Fruit fly (Drosophila melanogaster) whole organism, embryonic: ENCODE data around the gene CG42716.
A peak's percentile ranks its signal among the peaks of the same experiment; 100 is the strongest.

Source experiments
- Awh ChIP-seq: fragments of 200-800 bp; sonication (Bioruptor generic); IDR thresholded peaks from 2 replicates; pipeline ENCODE4, ENCODE4 v1.3.6; 2022; ENCODE audit warnings: missing biosample characterization, missing genetic modification characterization
- BtbVII ChIP-seq: fragments of 200-800 bp; sonication (Bioruptor generic); optimal IDR thresholded peaks from 3 replicates; lab custom pipeline; 2017; ENCODE audit warnings: missing biosample characterization, mild to moderate bottlenecking, missing genetic modification characterization
- C15 ChIP-seq: fragments of 200-800 bp; sonication (Bioruptor generic); IDR thresholded peaks from 3 replicates; pipeline ENCODE4 v1.3.6; 2022; ENCODE audit warnings: missing biosample characterization, missing genetic modification characterization
- CG10321 ChIP-seq: fragments of 200-800 bp; sonication (Bioruptor generic); IDR thresholded peaks from 2 replicates; pipeline ENCODE4 v1.3.6; 2022; ENCODE audit warnings: missing biosample characterization, missing genetic modification characterization
- CG10565 ChIP-seq: fragments of 200-800 bp; sonication (Bioruptor generic); optimal IDR thresholded peaks from 3 replicates; lab custom pipeline; 2016; ENCODE audit warnings: missing biosample characterization, mild to moderate bottlenecking, missing genetic modification characterization
- CG11093 ChIP-seq: fragments of 200-800 bp; sonication (Bioruptor generic); IDR thresholded peaks from 3 replicates; pipeline ENCODE4 v1.3.6; 2022; ENCODE audit warnings: missing biosample characterization, missing genetic modification characterization
- CG11696 ChIP-seq: fragments of 200-800 bp; sonication (Bioruptor generic); IDR thresholded peaks from 2 replicates; pipeline ENCODE4 v1.3.6; 2022; ENCODE audit warnings: missing biosample characterization, missing genetic modification characterization
- CG12219 ChIP-seq: fragments of 200-800 bp; sonication (Bioruptor generic); optimal IDR thresholded peaks from 3 replicates; lab custom pipeline; 2018; ENCODE audit warnings: missing biosample characterization, mild to moderate bottlenecking, missing genetic modification characterization
- CG13123 ChIP-seq: fragments of 200-800 bp; sonication (Bioruptor generic); optimal IDR thresholded peaks from 2 replicates; lab custom pipeline; 2016; ENCODE audit warnings: missing biosample characterization, missing genetic modification characterization
- CG14441 ChIP-seq: fragments of 200-800 bp; sonication (Bioruptor generic); IDR thresholded peaks from 2 replicates; pipeline ENCODE4 v1.3.6; 2022; ENCODE audit warnings: missing biosample characterization, missing genetic modification characterization
- CG16815 ChIP-seq: fragments of 200-800 bp; sonication (Bioruptor generic); optimal IDR thresholded peaks from 3 replicates; lab custom pipeline; 2017; ENCODE audit warnings: missing biosample characterization, mild to moderate bottlenecking, missing genetic modification characterization
- CG17912 ChIP-seq: fragments of 200-800 bp; sonication (Bioruptor generic); optimal IDR thresholded peaks from 2 replicates; lab custom pipeline; 2018; ENCODE audit warnings: missing biosample characterization, mild to moderate bottlenecking, missing genetic modification characterization
- CG34422 ChIP-seq: fragments of 200-800 bp; sonication (Bioruptor generic); IDR thresholded peaks from 3 replicates; pipeline ENCODE4 v1.3.6; 2022; ENCODE audit warnings: missing biosample characterization, missing genetic modification characterization
- CG4282 ChIP-seq: fragments of 200-800 bp; sonication (Bioruptor generic); optimal IDR thresholded peaks from 2 replicates; lab custom pipeline; 2016; ENCODE audit warnings: missing biosample characterization, missing genetic modification characterization
- CG5180 ChIP-seq: fragments of 200-800 bp; sonication (Bioruptor generic); optimal IDR thresholded peaks from 3 replicates; lab custom pipeline; 2017; ENCODE audit warnings: missing biosample characterization, missing genetic modification characterization, mild to moderate bottlenecking, moderate library complexity, missing genetic modification reagents
- CG6683 ChIP-seq: fragments of 200-800 bp; sonication (Bioruptor generic); optimal IDR thresholded peaks from 2 replicates; lab custom pipeline; 2017; ENCODE audit warnings: missing biosample characterization, mild to moderate bottlenecking, missing genetic modification characterization, missing genetic modification reagents
- CG6854 ChIP-seq: fragments of 200-800 bp; sonication (Bioruptor generic); optimal IDR thresholded peaks from 3 replicates; lab custom pipeline; 2017; ENCODE audit warnings: missing biosample characterization, mild to moderate bottlenecking, missing genetic modification characterization
- CG7928 ChIP-seq: fragments of 200-800 bp; sonication (Bioruptor generic); optimal IDR thresholded peaks from 2 replicates; lab custom pipeline; 2017; ENCODE audit warnings: missing biosample characterization, mild to moderate bottlenecking, missing genetic modification characterization
- CG9727 ChIP-seq: fragments of 200-800 bp; sonication (Bioruptor generic); optimal IDR thresholded peaks from 3 replicates; lab custom pipeline; 2017; ENCODE audit warnings: missing biosample characterization, mild to moderate bottlenecking, missing genetic modification characterization
- CHES-1-like ChIP-seq: fragments of 200-800 bp; sonication (Bioruptor generic); optimal IDR thresholded peaks from 2 replicates; lab custom pipeline; 2016; ENCODE audit warnings: missing biosample characterization, missing genetic modification characterization
- D19A ChIP-seq: fragments of 200-800 bp; optimal IDR thresholded peaks from 3 replicates; lab custom pipeline; 2019; ENCODE audit warnings: missing biosample characterization, mild to moderate bottlenecking, missing genetic modification characterization, moderate library complexity
- D19B ChIP-seq: fragments of 200-800 bp; sonication (Bioruptor generic); optimal IDR thresholded peaks from 2 replicates; lab custom pipeline; 2017; ENCODE audit warnings: missing biosample characterization, mild to moderate bottlenecking, missing genetic modification characterization
- Dll ChIP-seq: fragments of 200-800 bp; sonication (Bioruptor generic); IDR thresholded peaks from 4 replicates; pipeline ENCODE4 v1.3.6; 2022; ENCODE audit warnings: missing biosample characterization, missing genetic modification characterization; ENCODE audit not compliant: partially characterized antibody
- Dp ChIP-seq: fragments of 200-800 bp; sonication (Bioruptor generic); optimal IDR thresholded peaks from 2 replicates; lab custom pipeline; 2018; ENCODE audit warnings: missing biosample characterization, mild to moderate bottlenecking, missing genetic modification characterization, moderate library complexity
- Fer1 ChIP-seq: fragments of 200-800 bp; sonication (Bioruptor generic); optimal IDR thresholded peaks from 2 replicates; lab custom pipeline; 2017; ENCODE audit warnings: missing biosample characterization, mild to moderate bottlenecking, missing genetic modification characterization
- Gug ChIP-seq: fragments of 200-800 bp; sonication (Bioruptor generic); IDR thresholded peaks from 4 replicates; pipeline ENCODE4 v1.3.6; 2022; ENCODE audit warnings: missing biosample characterization, missing genetic modification characterization
- Hr78 ChIP-seq, 2 experiments: fragments of 200-800 bp in 1 of 2; fragments of >200 bp in 1 of 2; sonication (Bioruptor generic) in 1 of 2; optimal IDR thresholded peaks; 2 replicates each; lab custom pipeline; 2017 to 2019; ENCODE audit warnings: missing biosample characterization in 2 of 2, missing genetic modification characterization in 2 of 2, mild to moderate bottlenecking in 1 of 2, moderate library complexity in 1 of 2
- Mrtf ChIP-seq: fragments of 200-800 bp; sonication (Bioruptor generic); IDR thresholded peaks from 3 replicates; pipeline ENCODE4 v1.3.6; 2022; ENCODE audit warnings: missing biosample characterization, missing genetic modification characterization
- Neu2 ChIP-seq: fragments of 200-800 bp; sonication (Bioruptor generic); optimal IDR thresholded peaks from 3 replicates; lab custom pipeline; 2016; ENCODE audit warnings: missing biosample characterization, missing genetic modification characterization, borderline replicate concordance
- Nf-YB ChIP-seq: fragments of 200-800 bp; sonication (Bioruptor generic); optimal IDR thresholded peaks from 3 replicates; lab custom pipeline; 2019; ENCODE audit warnings: missing biosample characterization, mild to moderate bottlenecking, missing genetic modification characterization, moderate library complexity
- Sox100B ChIP-seq: fragments of 200-800 bp; sonication (Bioruptor generic); optimal IDR thresholded peaks from 3 replicates; lab custom pipeline; 2018; ENCODE audit warnings: missing biosample characterization, mild to moderate bottlenecking, missing genetic modification characterization
- Vsx1 ChIP-seq: fragments of 200-800 bp; sonication (Bioruptor generic); optimal IDR thresholded peaks from 2 replicates; lab custom pipeline; 2017; ENCODE audit warnings: missing biosample characterization, mild to moderate bottlenecking, missing genetic modification characterization, missing genetic modification reagents
- Xbp1 ChIP-seq: fragments of 200-800 bp; sonication (Bioruptor generic); optimal IDR thresholded peaks from 3 replicates; lab custom pipeline; 2016; ENCODE audit warnings: missing biosample characterization, mild to moderate bottlenecking, missing genetic modification characterization
- bcd ChIP-seq: fragments of 200-800 bp; sonication (Bioruptor generic); optimal IDR thresholded peaks from 2 replicates; lab custom pipeline; 2017; ENCODE audit warnings: missing biosample characterization, mild to moderate bottlenecking, missing genetic modification characterization
- dan ChIP-seq: fragments of 200-800 bp; sonication (Bioruptor generic); IDR thresholded peaks from 2 replicates; pipeline ENCODE4 v1.3.6; 2022; ENCODE audit warnings: missing biosample characterization, missing genetic modification characterization
- dmrt11E ChIP-seq: fragments of 200-800 bp; sonication (Bioruptor generic); optimal IDR thresholded peaks from 3 replicates; lab custom pipeline; 2018; ENCODE audit warnings: missing biosample characterization, mild to moderate bottlenecking, missing genetic modification characterization, moderate library complexity
- dpn ChIP-seq, 2 experiments: fragments of 200-800 bp; sonication (Bioruptor generic); optimal IDR thresholded peaks; 3 replicates each; lab custom pipeline; 2016; ENCODE audit warnings: missing biosample characterization in 2 of 2, missing genetic modification characterization in 2 of 2
- inv ChIP-seq: fragments of 200-800 bp; sonication (Bioruptor generic); IDR thresholded peaks from 2 replicates; pipeline ENCODE4 v1.3.6; 2022; ENCODE audit warnings: missing biosample characterization, missing genetic modification characterization; ENCODE audit not compliant: partially characterized antibody
- ken ChIP-seq: fragments of 200-800 bp; sonication (Bioruptor generic); IDR thresholded peaks from 3 replicates; pipeline ENCODE4 v1.3.6; 2022; ENCODE audit warnings: missing biosample characterization, missing genetic modification characterization
- lola ChIP-seq, 3 experiments: fragments of >200 bp in 2 of 3; fragments of 200-800 bp in 1 of 3; sonication (Bioruptor generic) in 1 of 3; optimal IDR thresholded peaks; 2 replicates each; lab custom pipeline; 2017 to 2019; ENCODE audit warnings: missing biosample characterization in 3 of 3, missing genetic modification characterization in 3 of 3, mild to moderate bottlenecking in 1 of 3, moderate library complexity in 1 of 3
- nerfin-1 ChIP-seq: fragments of 200-800 bp; sonication (Bioruptor generic); optimal IDR thresholded peaks from 3 replicates; lab custom pipeline; 2019; ENCODE audit warnings: missing biosample characterization, mild to moderate bottlenecking, missing genetic modification characterization, moderate library complexity
- onecut ChIP-seq: fragments of 200-800 bp; sonication (Bioruptor generic); IDR thresholded peaks from 2 replicates; pipeline ENCODE4 v1.3.6; 2022; ENCODE audit warnings: missing biosample characterization, missing genetic modification characterization
- otp ChIP-seq: fragments of 200-800 bp; sonication (Bioruptor generic); IDR thresholded peaks from 3 replicates; pipeline ENCODE4, ENCODE4 v1.3.6; 2022; ENCODE audit warnings: missing biosample characterization, missing genetic modification characterization
- ro ChIP-seq: fragments of 200-800 bp; sonication (Bioruptor generic); IDR thresholded peaks from 2 replicates; pipeline ENCODE4 v1.3.6; 2022; ENCODE audit warnings: missing biosample characterization, missing genetic modification characterization
- sc ChIP-seq, 3 experiments: fragments of >200 bp in 2 of 3; fragments of 200-800 bp in 1 of 3; sonication (Bioruptor generic) in 1 of 3; optimal IDR thresholded peaks; 2 replicates in 2 of 3; 3 replicates in 1 of 3; lab custom pipeline; 2017; ENCODE audit warnings: mild to moderate bottlenecking in 1 of 3, missing biosample characterization in 1 of 3, missing genetic modification characterization in 1 of 3, missing genetic modification reagents in 1 of 3
- scrt ChIP-seq: fragments of 200-800 bp; sonication (Bioruptor generic); optimal IDR thresholded peaks from 2 replicates; lab custom pipeline; 2018; ENCODE audit warnings: missing biosample characterization, mild to moderate bottlenecking, missing genetic modification characterization, moderate library complexity
- slbo ChIP-seq: fragments of 200-800 bp; sonication (Bioruptor generic); IDR thresholded peaks from 2 replicates; pipeline ENCODE4 v1.3.6; 2022; ENCODE audit warnings: missing biosample characterization, missing genetic modification characterization
- tup ChIP-seq: fragments of 200-800 bp; sonication (Bioruptor generic); optimal IDR thresholded peaks from 2 replicates; lab custom pipeline; 2016; ENCODE audit warnings: missing biosample characterization, mild to moderate bottlenecking, missing genetic modification characterization, moderate library complexity
- wdn ChIP-seq: fragments of 200-800 bp; sonication (Bioruptor generic); IDR thresholded peaks from 2 replicates; pipeline ENCODE4 v1.3.6; 2022; ENCODE audit warnings: missing biosample characterization, missing genetic modification characterization
- wek ChIP-seq: fragments of 200-800 bp; sonication (Bioruptor generic); optimal IDR thresholded peaks from 3 replicates; lab custom pipeline; 2018; ENCODE audit warnings: missing biosample characterization, mild to moderate bottlenecking, missing genetic modification characterization, moderate library complexity

Gene CG42716

dm6 chr3L:16051719-16052122 is 18.1 kb downstream of the CG42716 start, which contains the start of gene Mbs (continued):
- TF ChIP-seq CHES-1-like (no peak), ken (no peak), CG13123 (GFP tag; lab: Kevin White, UChicago) (no peak), Hr78 (GFP tag; optimal IDR thresholded peaks at IDR 0.05; lab: Kevin White, UChicago) (no peak), Dll (GFP tag; lab: Robert Waterston, UW) (peak; percentile 10; the same call in 3 of the 4 replicates), CG16815 (GFP tag; lab: Kevin White, UChicago) (no peak), Awh (no peak), onecut (GFP tag; lab: Robert Waterston, UW) (peak; percentile 17; the same call in 1 of the 2 replicates), CG9727 (GFP tag; lab: Kevin White, UChicago) (no peak), Nf-YB (GFP tag; lab: Kevin White, UChicago) (peak; percentile 22), lola (GFP tag; optimal IDR thresholded peaks at IDR 0.05; lab: Kevin White, UChicago) (no peak), inv (GFP tag; lab: Robert Waterston, UW) (peak; percentile 24; the same call in 1 of the 2 replicates), dpn (GFP tag; optimal IDR thresholded peaks at IDR 0.05; lab: Kevin White, UChicago) (no peak), CG11093 (no peak), sc (optimal IDR thresholded peaks at IDR 0.05; lab: Kevin White, UChicago) (no peak), sc (GFP tag; optimal IDR thresholded peaks at IDR 0.05; lab: Kevin White, UChicago) (no peak), CG17912 (GFP tag; lab: Kevin White, UChicago) (peak; percentile 48), D19B (GFP tag; lab: Kevin White, UChicago) (no peak), wdn (no peak), slbo (GFP tag; lab: Robert Waterston, UW) (peak; percentile 42; the same call in 1 of the 2 replicates), CG6683 (no peak), CG10565 (GFP tag; lab: Kevin White, UChicago) (no peak), CG6854 (GFP tag; lab: Kevin White, UChicago) (no peak), Vsx1 (GFP tag; lab: Kevin White, UChicago) (peak; percentile 48), Neu2 (GFP tag; lab: Kevin White, UChicago) (no peak), CG4282 (GFP tag; lab: Kevin White, UChicago) (no peak), Dp (GFP tag; lab: Kevin White, UChicago) (no peak), wek (GFP tag; lab: Kevin White, UChicago) (no peak), CG10321 (GFP tag; lab: Robert Waterston, UW) (no peak), CG14441 (GFP tag; lab: Robert Waterston, UW) (no peak), CG7928 (no peak), bcd (no peak), dmrt11E (tag; lab: Kevin White, UChicago) (no peak), dan (no peak), Fer1 (GFP tag; lab: Kevin White, UChicago) (no peak), Xbp1 (GFP tag; lab: Kevin White, UChicago) (no peak), BtbVII (GFP tag; lab: Kevin White, UChicago) (no peak), tup (GFP tag; lab: Kevin White, UChicago) (no peak), C15 (no peak), nerfin-1 (tag; lab: Kevin White, UChicago) (no peak), D19A (tag; lab: Kevin White, UChicago) (peak; percentile 6), CG12219 (GFP tag; lab: Kevin White, UChicago) (no peak), Mrtf (GFP tag; lab: Robert Waterston, UW) (no peak), CG11696 (GFP tag; lab: Robert Waterston, UW) (no peak), ro (GFP tag; lab: Robert Waterston, UW) (no peak), otp (no peak), CG5180 (no peak), Sox100B (no peak), CG34422 (peak; percentile 50; the same call in 1 of the 3 replicates), Gug (GFP tag; lab: Robert Waterston, UW) (no peak), scrt (GFP tag; lab: Kevin White, UChicago) (no peak)
